Worm (Caenorhabditis elegans) whole organism, L4 larva: ENCODE results near the gene sups-1.

Experiments
- F26F4.8 ChIP-seq: fragments of 200-800 bp; sonication (Bioruptor generic); conservative IDR thresholded peaks from 2 replicates; pipeline ENCODE4 v1.3.6; 2022; ENCODE audit warnings: missing genetic modification characterization, missing compliant biosample characterization
- F44E2.7 ChIP-seq: fragments of 200-800 bp; sonication (Bioruptor generic); IDR thresholded peaks from 2 replicates; pipeline ENCODE4 v2.1.2; 2022; ENCODE audit warnings: missing genetic modification characterization, missing compliant biosample characterization
- aha-1 ChIP-seq: fragments of 150-350 bp; peaks from one replicate; lab custom pipeline; 2014; ENCODE audit warnings: missing biosample characterization, missing genetic modification characterization
- aly-2 ChIP-seq: sonication (generic microtip); optimal IDR thresholded peaks from 2 replicates; lab custom pipeline; 2018; ENCODE audit warnings: missing biosample characterization, missing genetic modification characterization
- ama-1 ChIP-seq: fragments of 150-350 bp; optimal IDR thresholded peaks from 2 replicates; lab custom pipeline; 2014; ENCODE audit warnings: inconsistent platforms, mixed read lengths
- ces-1 ChIP-seq: fragments of 150-350 bp; sonication (generic microtip); optimal IDR thresholded peaks from 4 replicates; lab custom pipeline; 2014; ENCODE audit warnings: missing biosample characterization, missing genetic modification reagents, missing genetic modification characterization
- ctbp-1 ChIP-seq: fragments of 200-800 bp; sonication (Bioruptor generic); IDR thresholded peaks from 2 replicates; pipeline ENCODE4 v1.3.6; 2022; ENCODE audit warnings: missing genetic modification reagents, missing genetic modification characterization, missing compliant biosample characterization
- daf-16 ChIP-seq, 3 experiments: sonication (generic microtip); optimal IDR thresholded peaks; 2 replicates each; lab custom pipeline; 2016 to 2017; ENCODE audit warnings: missing genetic modification characterization in 3 of 3, missing genetic modification reagents in 3 of 3, mild to moderate bottlenecking in 2 of 3, missing compliant biosample characterization in 2 of 3, missing biosample characterization in 1 of 3, moderate library complexity in 1 of 3
- dmd-9 ChIP-seq: fragments of 200-800 bp; sonication (Bioruptor generic); IDR thresholded peaks from 2 replicates; pipeline ENCODE4 v1.3.6; 2022; ENCODE audit warnings: missing genetic modification reagents, missing genetic modification characterization, missing compliant biosample characterization
- duxl-1 ChIP-seq: sonication (generic microtip); optimal IDR thresholded peaks from 2 replicates; lab custom pipeline; 2016; ENCODE audit warnings: mild to moderate bottlenecking, missing genetic modification characterization, moderate library complexity, missing compliant biosample characterization; ENCODE audit not compliant: poor library complexity
- dve-1 ChIP-seq: sonication (generic microtip); optimal IDR thresholded peaks from 2 replicates; lab custom pipeline; 2017; ENCODE audit warnings: antibody characterized with exemption, mild to moderate bottlenecking, missing genetic modification characterization, missing compliant biosample characterization; ENCODE audit not compliant: insufficient read depth
- egl-27 ChIP-seq: sonication (generic microtip); optimal IDR thresholded peaks from 3 replicates; lab custom pipeline; 2017; ENCODE audit warnings: missing biosample characterization, missing genetic modification reagents, missing genetic modification characterization
- fos-1 ChIP-seq: fragments of 150-350 bp; optimal IDR thresholded peaks from 2 replicates; lab custom pipeline; 2014; ENCODE audit warnings: missing biosample characterization, missing genetic modification characterization
- gei-8 ChIP-seq: fragments of 200-800 bp; sonication (Bioruptor generic); optimal IDR thresholded peaks from 2 replicates; lab custom pipeline; 2018; ENCODE audit warnings: mild to moderate bottlenecking, missing genetic modification characterization, missing compliant biosample characterization
- hif-1 ChIP-seq, 2 experiments: sonication (generic microtip); optimal IDR thresholded peaks; 2 replicates each; lab custom pipeline; 2016 to 2017; ENCODE audit warnings: missing compliant biosample characterization in 2 of 2, missing genetic modification characterization in 2 of 2, missing genetic modification reagents in 2 of 2, missing genotype in 2 of 2, mild to moderate bottlenecking in 1 of 2
- hmg-1.1 ChIP-seq: fragments of 200-800 bp; sonication (Bioruptor generic); IDR thresholded peaks from 2 replicates; pipeline ENCODE4 v1.3.6; 2022; ENCODE audit warnings: missing genetic modification reagents, missing genetic modification characterization, missing compliant biosample characterization
- jun-1 ChIP-seq: fragments of 150-350 bp; optimal IDR thresholded peaks from 2 replicates; lab custom pipeline; 2014; ENCODE audit warnings: missing biosample characterization, missing genetic modification reagents, missing genetic modification characterization
- lim-7 ChIP-seq: fragments of 200-800 bp; sonication (Bioruptor generic); IDR thresholded peaks from 2 replicates; pipeline ENCODE4 v1.3.6; 2022; ENCODE audit warnings: missing genetic modification characterization, missing compliant biosample characterization
- lin-15B ChIP-seq: fragments of 150-350 bp; sonication (generic microtip); optimal IDR thresholded peaks from 3 replicates; lab custom pipeline; 2014; ENCODE audit warnings: missing biosample characterization, missing genetic modification characterization
- lin-38 ChIP-seq: fragments of 200-800 bp; sonication (Bioruptor generic); IDR thresholded peaks from 2 replicates; pipeline ENCODE4 v1.3.6; 2022; ENCODE audit warnings: missing genetic modification reagents, missing genetic modification characterization, missing compliant biosample characterization
- lin-39 ChIP-seq: fragments of 150-350 bp; optimal IDR thresholded peaks from 2 replicates; lab custom pipeline; 2014; ENCODE audit warnings: missing biosample characterization, missing genetic modification reagents, missing genetic modification characterization
- mdl-1 ChIP-seq, 2 experiments: fragments of 150-350 bp in 1 of 2; sonication (generic microtip) in 1 of 2; optimal IDR thresholded peaks; 2 replicates each; lab custom pipeline; 2014 to 2017; ENCODE audit warnings: missing biosample characterization in 2 of 2, missing genetic modification characterization in 2 of 2
- nhr-25 ChIP-seq: sonication (generic microtip); optimal IDR thresholded peaks from 2 replicates; lab custom pipeline; 2017; ENCODE audit warnings: missing genetic modification characterization, mild to moderate bottlenecking, missing compliant biosample characterization, antibody characterized with exemption, moderate library complexity, borderline replicate concordance; ENCODE audit not compliant: insufficient read depth
- nhr-28 ChIP-seq: fragments of 150-350 bp; optimal IDR thresholded peaks from 2 replicates; lab custom pipeline; 2014; ENCODE audit warnings: missing biosample characterization, missing genetic modification characterization
- nhr-76 ChIP-seq: fragments of 150-350 bp; optimal IDR thresholded peaks from 2 replicates; lab custom pipeline; 2014; ENCODE audit warnings: missing biosample characterization, missing genetic modification characterization
- nhr-77 ChIP-seq: fragments of 150-350 bp; optimal IDR thresholded peaks from 2 replicates; lab custom pipeline; 2014; ENCODE audit warnings: missing biosample characterization, missing genetic modification characterization
- php-3 ChIP-seq: fragments of 200-800 bp; sonication (Bioruptor generic); IDR thresholded peaks from 2 replicates; pipeline ENCODE4 v1.3.6; 2022; ENCODE audit warnings: missing genetic modification reagents, missing genetic modification characterization, missing compliant biosample characterization
- pqm-1 ChIP-seq: sonication (generic microtip); optimal IDR thresholded peaks from 2 replicates; lab custom pipeline; 2017; ENCODE audit warnings: missing biosample characterization, missing genetic modification characterization
- sdz-12 ChIP-seq: fragments of 200-800 bp; sonication (Bioruptor generic); optimal IDR thresholded peaks from 2 replicates; lab custom pipeline; 2018; ENCODE audit warnings: mild to moderate bottlenecking, missing genetic modification characterization, missing compliant biosample characterization
- snpc-1.2 ChIP-seq: fragments of 200-800 bp; sonication (Bioruptor generic); IDR thresholded peaks from 2 replicates; pipeline ENCODE4 v1.3.6; 2022; ENCODE audit warnings: missing genetic modification reagents, missing genetic modification characterization, missing compliant biosample characterization
- spr-1 ChIP-seq: sonication (generic microtip); optimal IDR thresholded peaks from 2 replicates; lab custom pipeline; 2016; ENCODE audit warnings: mild to moderate bottlenecking, missing genetic modification characterization, missing compliant biosample characterization
- tag-97 ChIP-seq: fragments of 200-800 bp; sonication (Bioruptor generic); IDR thresholded peaks from 2 replicates; pipeline ENCODE4 v1.3.6; 2022; ENCODE audit warnings: missing genetic modification characterization, missing compliant biosample characterization
- tra-1 ChIP-seq: fragments of 200-800 bp; sonication (Bioruptor generic); IDR thresholded peaks from 2 replicates; pipeline ENCODE4 v1.3.6; 2022; ENCODE audit warnings: missing genetic modification reagents, missing genetic modification characterization, missing compliant biosample characterization
- unc-39 ChIP-seq: sonication (generic microtip); optimal IDR thresholded peaks from 2 replicates; lab custom pipeline; 2017; ENCODE audit warnings: missing biosample characterization, missing genetic modification characterization
- unc-62 ChIP-seq, 3 experiments: fragments of 150-350 bp in 1 of 3; sonication (generic microtip); optimal IDR thresholded peaks in 2 of 3; peaks in 1 of 3; 1 replicate in 1 of 3; 2 replicates in 2 of 3; lab custom pipeline; 2014 to 2017; ENCODE audit warnings: missing biosample characterization in 3 of 3, missing genetic modification characterization in 3 of 3, missing genetic modification reagents in 3 of 3, missing genotype in 1 of 3
- vab-7 ChIP-seq: fragments of 200-800 bp; sonication (Bioruptor generic); IDR thresholded peaks from 2 replicates; pipeline ENCODE4 v1.3.6; 2022; ENCODE audit warnings: missing genetic modification reagents, missing genetic modification characterization, missing compliant biosample characterization
- zfp-2 ChIP-seq: sonication (generic microtip); optimal IDR thresholded peaks from 2 replicates; lab custom pipeline; 2016; ENCODE audit warnings: mild to moderate bottlenecking, missing genetic modification characterization, missing compliant biosample characterization
- ztf-7 ChIP-seq: fragments of 150-350 bp; optimal IDR thresholded peaks from 2 replicates; lab custom pipeline; 2014; ENCODE audit warnings: missing biosample characterization, missing genetic modification characterization

sups-1 gene

ce11 chrX:6003853-6004252, at the start of gene sups-1:
Gene sups-1, plus strand, starts transcription at chrX:6004153.
- TF ChIP-seq ztf-7 (tag; lab: Kevin White, UChicago): no peak
- no peak for TF ChIP-seq lin-39 (tag; lab: Kevin White, UChicago)
- TF ChIP-seq nhr-28 (tag; lab: Kevin White, UChicago): no peak
- no peak for TF ChIP-seq mdl-1 (tag; optimal IDR thresholded peaks at IDR 0.05; lab: Kevin White, UChicago)
- no peak for TF ChIP-seq tra-1 (GFP tag; lab: Robert Waterston, UW)
- no peak for TF ChIP-seq aly-2 (tag; lab: Kevin White, UChicago)
- no peak for TF ChIP-seq duxl-1 (tag; lab: Kevin White, UChicago)
- TF ChIP-seq, all 104 proteins: peak for 0

ce11 chrX:5956130-5956529, 47.8 kb upstream of the sups-1 start:
- TF ChIP-seq aha-1 (tag; lab: Kevin White, UChicago) (peak; percentile 73), lin-38 (GFP tag; lab: Robert Waterston, UW) (no peak), unc-62 (GFP tag; optimal IDR thresholded peaks at IDR 0.05 in 1 of 2; lab: Kevin White, UChicago) (peak in 1 of 2 experiments; percentile 93), unc-62 (tag; optimal IDR thresholded peaks at IDR 0.05; lab: Kevin White, UChicago) (no peak)

- TF ChIP-seq aha-1 (tag; lab: Kevin White, UChicago) (peak; percentile 52), unc-62 (GFP tag; optimal IDR thresholded peaks at IDR 0.05 in 1 of 2; lab: Kevin White, UChicago) (peak in 1 of 2 experiments; percentile 44), unc-62 (tag; optimal IDR thresholded peaks at IDR 0.05; lab: Kevin White, UChicago) (no peak), mdl-1 (tag; optimal IDR thresholded peaks at IDR 0.05; lab: Kevin White, UChicago) (no peak), nhr-76 (no peak), snpc-1.2 (no peak)
Measured at ce11 chrX:5958815-5959214, 45.1 kb upstream of the sups-1 start, which contains the start of gene R07E4.1. Gene R07E4.1, plus strand, starts transcription at chrX:5959115.

ce11 chrX:5960872-5961271, 43.1 kb upstream of the sups-1 start:
- no peak for TF ChIP-seq nhr-76
- no peak for TF ChIP-seq nhr-25 (tag; lab: Kevin White, UChicago)
- no peak for TF ChIP-seq F44E2.7 (GFP tag; lab: Robert Waterston, UW)
- TF ChIP-seq nhr-28 (tag; lab: Kevin White, UChicago): peak; percentile 45
- no peak for TF ChIP-seq nhr-77 (tag; lab: Kevin White, UChicago)
- no peak for TF ChIP-seq ctbp-1
- TF ChIP-seq tag-97 (GFP tag; lab: Robert Waterston, UW): no peak
- no peak for TF ChIP-seq hmg-1.1 (GFP tag; lab: Robert Waterston, UW)
- TF ChIP-seq php-3: no peak
- no peak for TF ChIP-seq unc-39
- peak; percentile 9 for TF ChIP-seq pqm-1
- TF ChIP-seq daf-16 (GFP tag; optimal IDR thresholded peaks at IDR 0.05; lab: Kevin White, UChicago): peak in 1 of 2 experiments; percentile 65
- TF ChIP-seq daf-16 (tag; optimal IDR thresholded peaks at IDR 0.05; lab: Kevin White, UChicago): peak; percentile 10
- TF ChIP-seq mdl-1 (tag; optimal IDR thresholded peaks at IDR 0.05; lab: Kevin White, UChicago): no peak
- TF ChIP-seq unc-62 (GFP tag; optimal IDR thresholded peaks at IDR 0.05 in 1 of 2; lab: Kevin White, UChicago): peak in 1 of 2 experiments; percentile 64
- no peak for TF ChIP-seq unc-62 (tag; optimal IDR thresholded peaks at IDR 0.05; lab: Kevin White, UChicago)
- TF ChIP-seq dve-1 (tag; lab: Kevin White, UChicago): no peak
- no peak for TF ChIP-seq spr-1
- TF ChIP-seq lim-7: no peak
- no peak for TF ChIP-seq sdz-12 (GFP tag; lab: Kevin White, UChicago)
- TF ChIP-seq lin-15B (tag; lab: Kevin White, UChicago): no peak
- no peak for TF ChIP-seq zfp-2
- no peak for TF ChIP-seq gei-8 (GFP tag; lab: Kevin White, UChicago)
- TF ChIP-seq F26F4.8 (GFP tag; lab: Robert Waterston, UW): no peak
- TF ChIP-seq lin-39 (tag; lab: Kevin White, UChicago): no peak
- TF ChIP-seq ama-1 (lab: Kevin White, UChicago): no peak
- no peak for TF ChIP-seq aly-2 (tag; lab: Kevin White, UChicago)
- no peak for TF ChIP-seq fos-1 (tag; lab: Kevin White, UChicago)
- TF ChIP-seq vab-7 (GFP tag; lab: Robert Waterston, UW): no peak
- no peak for TF ChIP-seq egl-27 (tag; lab: Kevin White, UChicago)
- no peak for TF ChIP-seq hif-1 (tag; optimal IDR thresholded peaks at IDR 0.05; lab: Kevin White, UChicago)
- no peak for TF ChIP-seq ces-1
- TF ChIP-seq dmd-9 (GFP tag; lab: Robert Waterston, UW): no peak
- TF ChIP-seq jun-1 (tag; lab: Kevin White, UChicago): no peak
- TF ChIP-seq, all 104 proteins: peak for 4
